Worm (Caenorhabditis elegans) whole organism, late embryonic: ENCODE measurements around the gene spex-3.

Experiments
- F13H6.1 ChIP-seq: sonication (generic microtip); optimal IDR thresholded peaks from 2 replicates; lab custom pipeline; 2016; ENCODE audit warnings: missing genetic modification characterization, missing compliant biosample characterization
- ama-1 ChIP-seq: fragments of 150-350 bp; optimal IDR thresholded peaks from 2 replicates; lab custom pipeline; 2014
- ceh-34 ChIP-seq: sonication (generic microtip); optimal IDR thresholded peaks from 2 replicates; lab custom pipeline; 2016; ENCODE audit warnings: mild to moderate bottlenecking, missing genetic modification characterization, missing compliant biosample characterization
- dve-1 ChIP-seq: sonication (generic microtip); optimal IDR thresholded peaks from 2 replicates; lab custom pipeline; 2017; ENCODE audit warnings: antibody characterized with exemption, mild to moderate bottlenecking, missing genetic modification characterization, missing compliant biosample characterization
- elt-2 ChIP-seq: sonication (generic microtip); optimal IDR thresholded peaks from 2 replicates; lab custom pipeline; 2016; ENCODE audit warnings: missing genetic modification reagents, missing genetic modification characterization, missing compliant biosample characterization
- eyg-1 ChIP-seq: sonication (generic microtip); optimal IDR thresholded peaks from 2 replicates; lab custom pipeline; 2016; ENCODE audit warnings: missing genotype, missing genetic modification characterization, missing compliant biosample characterization
- hlh-6 ChIP-seq: sonication (generic microtip); optimal IDR thresholded peaks from 2 replicates; lab custom pipeline; 2016; ENCODE audit warnings: missing genotype, missing genetic modification characterization, missing compliant biosample characterization
- nfya-1 ChIP-seq: sonication (generic microtip); optimal IDR thresholded peaks from 2 replicates; lab custom pipeline; 2017; ENCODE audit warnings: missing genetic modification characterization, mild to moderate bottlenecking, missing compliant biosample characterization, antibody characterized with exemption, moderate library complexity
- nhr-11 ChIP-seq: fragments of 150-350 bp; optimal IDR thresholded peaks from 2 replicates; lab custom pipeline; 2014; ENCODE audit warnings: missing biosample characterization, missing genetic modification characterization
- nhr-232 ChIP-seq: sonication (generic microtip); optimal IDR thresholded peaks from 2 replicates; lab custom pipeline; 2016; ENCODE audit warnings: missing genetic modification characterization, missing compliant biosample characterization
- pha-4 ChIP-seq: fragments of 150-350 bp; optimal IDR thresholded peaks from 2 replicates; lab custom pipeline; 2018; ENCODE audit warnings: missing biosample characterization, missing genetic modification reagents, missing genetic modification characterization
- pqm-1 ChIP-seq: sonication (generic microtip); optimal IDR thresholded peaks from 2 replicates; lab custom pipeline; 2016; ENCODE audit warnings: missing genetic modification characterization, missing compliant biosample characterization
- tbx-2 ChIP-seq: sonication (generic microtip); optimal IDR thresholded peaks from 2 replicates; lab custom pipeline; 2016; ENCODE audit warnings: missing genetic modification characterization, missing compliant biosample characterization
- unc-55 ChIP-seq: sonication (generic microtip); optimal IDR thresholded peaks from 2 replicates; lab custom pipeline; 2017; ENCODE audit warnings: missing biosample characterization, missing genetic modification reagents, missing genetic modification characterization

DNA sequence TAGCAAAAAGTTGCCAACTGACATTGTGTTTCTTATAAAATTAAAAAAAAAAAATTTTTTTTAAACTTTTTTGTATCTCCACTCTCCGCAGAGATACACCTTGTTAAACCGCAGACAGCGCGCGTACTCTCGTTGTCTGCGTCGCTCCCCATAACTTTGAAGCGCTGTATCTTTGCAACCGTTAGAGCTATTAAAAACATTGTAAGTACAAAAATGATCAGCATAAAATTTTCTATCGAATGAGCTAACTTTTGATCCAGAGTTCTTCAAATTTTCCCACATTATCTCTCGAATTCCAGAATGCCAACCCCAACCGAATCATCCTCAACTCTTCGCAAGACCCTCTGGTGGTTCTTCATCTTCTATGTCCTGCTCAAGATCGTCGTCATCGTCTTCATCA is 50.1 kb downstream of the spex-3 start, which contains the start of gene Y22D7AL.1:
- TF ChIP-seq ama-1 (lab: Kevin White, UChicago) (no peak), F13H6.1 (tag; lab: Kevin White, UChicago) (no peak), nhr-11 (tag; lab: Kevin White, UChicago) (no peak), eyg-1 (tag; lab: Kevin White, UChicago) (no peak), unc-55 (no peak), nfya-1 (tag; lab: Kevin White, UChicago) (no peak), ceh-34 (no peak), pha-4 (tag; lab: Kevin White, UChicago) (no peak), pqm-1 (tag; lab: Kevin White, UChicago) (no peak), dve-1 (tag; lab: Kevin White, UChicago) (no peak), nhr-232 (tag; lab: Kevin White, UChicago) (no peak), tbx-2 (tag; lab: Kevin White, UChicago) (no peak), elt-2 (tag; lab: Kevin White, UChicago) (no peak), hlh-6 (tag; lab: Kevin White, UChicago) (no peak)
